Worm (Caenorhabditis elegans) whole organism, mixed stage, embryonic: ENCODE measurements around the gene srh-99.

Experiments
- elt-3 ChIP-seq: fragments of 150-350 bp; optimal IDR thresholded peaks from 2 replicates; lab custom pipeline; 2014; ENCODE audit warnings: missing biosample characterization, missing genetic modification characterization
- lsy-2 ChIP-seq: fragments of 150-350 bp; optimal IDR thresholded peaks from 2 replicates; lab custom pipeline; 2014; ENCODE audit warnings: missing biosample characterization, missing genetic modification characterization
- zip-8 ChIP-seq: fragments of 150-350 bp; optimal IDR thresholded peaks from 2 replicates; lab custom pipeline; 2014; ENCODE audit warnings: missing biosample characterization, missing genetic modification characterization

DNA sequence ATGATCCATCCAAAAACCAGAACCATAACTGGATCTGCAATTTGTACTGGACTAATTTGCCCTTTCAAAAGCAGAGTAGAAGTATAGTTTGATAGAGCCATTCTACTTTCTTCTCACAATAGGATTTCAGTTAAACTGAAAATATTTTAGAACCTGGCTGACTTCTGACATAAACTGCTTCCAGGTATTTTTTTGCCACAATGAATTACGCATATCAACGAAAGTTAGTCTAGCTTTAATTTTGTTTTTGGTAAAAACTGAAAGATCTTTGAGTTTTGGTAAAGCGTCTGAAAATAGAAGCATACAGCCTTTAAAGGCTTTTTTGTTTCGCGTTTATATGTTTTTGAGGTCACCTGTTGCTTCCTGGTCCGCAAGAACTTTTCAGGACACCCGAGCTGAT lies 25.7 kb downstream of the srh-99 start, which contains the start of gene srx-101:
- TF ChIP-seq zip-8 (no peak), elt-3 (tag; lab: Kevin White, UChicago) (no peak), lsy-2 (tag; lab: Kevin White, UChicago) (no peak)
